Fruit fly (Drosophila melanogaster) whole organism: ENCODE measurements around the gene Ndc1.

Experiments
- CG8478 ChIP-seq: fragments of >200 bp; optimal IDR thresholded peaks from 2 replicates; lab custom pipeline; 2018; ENCODE audit warnings: inconsistent platforms
- Dll ChIP-seq: fragments of >200 bp; optimal IDR thresholded peaks from 2 replicates; lab custom pipeline; 2017
- EcR ChIP-seq, 2 experiments: fragments of >200 bp; optimal IDR thresholded peaks; 2 replicates each; lab custom pipeline; 2017; ENCODE audit warnings: missing biosample characterization in 2 of 2, missing genetic modification characterization in 2 of 2, missing genetic modification reagents in 2 of 2
- pan ChIP-seq: fragments of >200 bp; optimal IDR thresholded peaks from 2 replicates; lab custom pipeline; 2017
- psq ChIP-seq: fragments of >200 bp; optimal IDR thresholded peaks from 2 replicates; lab custom pipeline; 2017
- usp ChIP-seq: fragments of >200 bp; optimal IDR thresholded peaks from 2 replicates; lab custom pipeline; 2017; ENCODE audit warnings: missing biosample characterization, missing genetic modification characterization, mixed read lengths

DNA sequence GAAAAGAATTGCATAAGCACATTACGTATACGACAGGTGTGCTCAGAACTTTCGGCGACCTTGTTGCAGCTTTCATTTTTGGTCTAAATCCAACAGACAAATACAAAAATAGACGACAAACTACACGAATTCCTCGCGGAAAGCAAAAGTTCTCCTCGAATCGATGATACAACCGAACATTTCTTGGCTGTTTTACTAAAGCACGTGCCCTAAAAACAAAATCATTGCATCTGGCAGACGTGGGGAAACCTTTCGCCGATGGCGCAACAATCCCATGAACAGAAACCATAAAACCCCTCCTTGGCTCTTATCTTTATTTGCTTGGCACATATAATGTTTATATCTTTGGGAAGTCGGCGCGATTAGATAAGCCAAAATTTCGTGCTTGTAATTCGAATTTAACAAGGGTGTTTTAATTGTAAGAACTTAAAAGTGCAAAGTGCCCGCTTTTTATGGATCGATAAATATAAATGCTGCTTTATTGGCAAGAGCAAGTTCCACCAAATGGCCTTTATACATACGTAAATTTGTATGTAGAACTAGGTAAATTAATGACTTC lies 14.4 kb downstream of the Ndc1 start:
- no peak for TF ChIP-seq psq (lab: Kevin White, UChicago)
- no peak for TF ChIP-seq CG8478 (lab: Kevin White, UChicago)
- TF ChIP-seq Dll (lab: Kevin White, UChicago), result no peak
- TF ChIP-seq pan, result no peak
- no peak for TF ChIP-seq usp (GFP tag; lab: Kevin White, UChicago)
- no peak for TF ChIP-seq EcR (GFP tag; optimal IDR thresholded peaks at IDR 0.05; lab: Kevin White, UChicago)
